Fruit fly (Drosophila melanogaster): ENCODE data around the gene hoip.

The hoip gene

DNA sequence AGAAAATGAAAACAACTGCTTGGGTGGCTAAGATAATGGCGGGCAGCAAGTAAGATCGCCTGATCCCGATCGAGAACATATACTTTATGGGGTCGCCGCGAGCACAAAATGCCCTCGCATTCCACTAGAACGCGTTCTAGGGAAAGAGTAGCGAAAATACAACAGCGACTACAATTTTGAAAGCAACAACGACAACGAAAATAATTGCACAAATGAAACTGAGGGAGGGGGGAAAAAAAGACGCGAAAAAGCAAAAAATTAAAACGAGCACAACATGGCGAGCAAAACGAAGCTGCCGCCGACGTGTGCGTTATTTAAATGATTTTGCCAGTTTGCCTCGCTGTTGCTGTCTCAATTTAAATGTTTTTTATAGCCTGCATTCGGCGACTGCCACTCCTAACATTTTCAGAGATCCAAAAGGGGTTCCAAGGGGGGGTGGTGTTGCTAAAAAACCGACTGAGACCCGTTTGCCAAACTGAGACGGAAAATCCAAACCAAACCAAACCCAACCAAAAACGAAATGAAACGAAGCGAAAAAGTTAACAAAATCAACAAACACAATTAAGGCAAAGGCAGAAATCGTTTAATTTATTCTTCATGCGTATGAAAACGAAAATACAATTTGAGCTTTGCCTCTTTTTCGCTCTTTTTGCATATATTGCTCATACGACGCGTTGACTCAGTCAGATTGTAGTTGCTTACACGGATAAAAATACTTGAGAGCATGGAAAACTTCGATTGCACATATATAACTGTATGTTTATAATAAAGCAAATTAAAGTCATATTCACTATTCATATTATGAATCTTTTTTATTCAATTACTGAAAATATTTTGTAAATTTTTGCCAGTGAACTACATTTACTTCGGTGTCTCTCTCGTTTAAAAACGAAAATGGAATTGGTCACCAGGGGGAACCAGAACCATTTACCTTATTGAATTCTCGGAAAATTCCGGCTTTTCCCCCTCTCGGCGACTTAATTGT, 6.9 kb upstream of the hoip start (continued):
- TF ChIP-seq Elba2 (GFP tag; optimal IDR thresholded peaks at IDR 0.05) = no peak
- TF ChIP-seq Deaf1 (tag; optimal IDR thresholded peaks at IDR 0.05) = peak; percentile 38
- TF ChIP-seq CG12219 (GFP tag; optimal IDR thresholded peaks at IDR 0.05) = peak; percentile 33
- peak; percentile 65; the same call in 1 of the 2 replicates for TF ChIP-seq Xrp1 (GFP tag; IDR thresholded peaks at IDR 0.05)
- peak; percentile 47; the same call in 1 of the 2 replicates for TF ChIP-seq danr (GFP tag; IDR thresholded peaks at IDR 0.05)
- no peak for TF ChIP-seq CG2129 (GFP tag; IDR thresholded peaks at IDR 0.05; ENCODE audit: partially characterized antibody)
- peak; percentile 75 for TF ChIP-seq stc (GFP tag; IDR thresholded peaks at IDR 0.05)
- TF ChIP-seq lola (GFP tag; optimal IDR thresholded peaks at IDR 0.05) = no peak
- peak; percentile 74; the same call in 2 of the 3 replicates for TF ChIP-seq CG7357 (GFP tag; IDR thresholded peaks at IDR 0.05)
- no peak for TF ChIP-seq prd (optimal IDR thresholded peaks at IDR 0.05)
- peak; percentile 85 for TF ChIP-seq prd (GFP tag; IDR thresholded peaks at IDR 0.05)
- no peak for TF ChIP-seq sim (GFP tag; IDR thresholded peaks at IDR 0.05)
- peak; percentile 29 for TF ChIP-seq schlank (tag; optimal IDR thresholded peaks at IDR 0.05)
- TF ChIP-seq pnt (GFP tag; optimal IDR thresholded peaks at IDR 0.05) = peak; percentile 1
- peak; percentile 49 for TF ChIP-seq Max (GFP tag; optimal IDR thresholded peaks at IDR 0.05)
- no peak for TF ChIP-seq Tbp (GFP tag; optimal IDR thresholded peaks at IDR 0.05)
- TF ChIP-seq yki (optimal IDR thresholded peaks at IDR 0.05) = no peak
- peak; percentile 67 for TF ChIP-seq CG9727 (GFP tag; optimal IDR thresholded peaks at IDR 0.05)
- no peak for TF ChIP-seq Stat92E (GFP tag; optimal IDR thresholded peaks at IDR 0.05)
- TF ChIP-seq TFAM (GFP tag; optimal IDR thresholded peaks at IDR 0.05) = no peak
- no peak for TF ChIP-seq CG4328 (GFP tag; optimal IDR thresholded peaks at IDR 0.05)
- TF ChIP-seq CG13775 (GFP tag; optimal IDR thresholded peaks at IDR 0.05) = peak; percentile 55
- TF ChIP-seq ci (GFP tag; IDR thresholded peaks at IDR 0.05) = peak; percentile 69
- TF ChIP-seq H2.0 (GFP tag; IDR thresholded peaks at IDR 0.05) = peak; percentile 81
- TF ChIP-seq odd (GFP tag; optimal IDR thresholded peaks at IDR 0.05) = no peak
- TF ChIP-seq cg (GFP tag; optimal IDR thresholded peaks at IDR 0.05) = no peak
- TF ChIP-seq CG17802 (tag; optimal IDR thresholded peaks at IDR 0.05) = no peak
- peak; percentile 10 for TF ChIP-seq chn (GFP tag; optimal IDR thresholded peaks at IDR 0.05)
- peak in 1 of 2 experiments; percentile 35 for TF ChIP-seq Trl (optimal IDR thresholded peaks at IDR 0.05)
- no peak for TF ChIP-seq Trl (GFP tag; optimal IDR thresholded peaks at IDR 0.05)
- TF ChIP-seq Nf-YB (GFP tag; optimal IDR thresholded peaks at IDR 0.05) = peak; percentile 28
- no peak for TF ChIP-seq insv (GFP tag; optimal IDR thresholded peaks at IDR 0.05)
- TF ChIP-seq so (GFP tag; IDR thresholded peaks at IDR 0.05) = peak; percentile 78; the same call in 2 of the 3 replicates
- TF ChIP-seq Hsf (GFP tag; optimal IDR thresholded peaks at IDR 0.05) = peak; percentile 56
- TF ChIP-seq gce (GFP tag; IDR thresholded peaks at IDR 0.05) = peak; percentile 58; the same call in 1 of the 3 replicates
- TF ChIP-seq CG10565 (GFP tag; optimal IDR thresholded peaks at IDR 0.05) = no peak
- no peak for TF ChIP-seq slp2 (GFP tag; optimal IDR thresholded peaks at IDR 0.05)
- peak; percentile 77 for TF ChIP-seq CG2678 (tag; optimal IDR thresholded peaks at IDR 0.05)
- no peak for TF ChIP-seq HLH4C (GFP tag; IDR thresholded peaks at IDR 0.05; ENCODE audit: partially characterized antibody)
- peak; percentile 54; the same call in 1 of the 2 replicates for TF ChIP-seq CG1024 (GFP tag; IDR thresholded peaks at IDR 0.05)
- no peak for TF ChIP-seq psq (GFP tag; optimal IDR thresholded peaks at IDR 0.05)
- no peak for TF ChIP-seq Spps (tag; optimal IDR thresholded peaks at IDR 0.05)
- no peak for TF ChIP-seq CG33557 (GFP tag; optimal IDR thresholded peaks at IDR 0.05)
- TF ChIP-seq emc (GFP tag; optimal IDR thresholded peaks at IDR 0.05) = no peak
- TF ChIP-seq CG17359 (tag; optimal IDR thresholded peaks at IDR 0.05) = peak; percentile 60
- peak; percentile 50 for TF ChIP-seq Ravus (GFP tag; IDR thresholded peaks at IDR 0.05)
- no peak for TF ChIP-seq nerfin-1 (tag; optimal IDR thresholded peaks at IDR 0.05)
- peak; percentile 50; the same call in 1 of the 2 replicates for TF ChIP-seq E2f2 (GFP tag; IDR thresholded peaks at IDR 0.05)
- peak; percentile 2 for TF ChIP-seq sug (tag; optimal IDR thresholded peaks at IDR 0.05)

Data from whole organism, embryonic.